Worm (Caenorhabditis elegans) whole organism, young adult: ENCODE data around the gene C14B1.8.

Experiments used
- F37B4.10 ChIP-seq: fragments of 200-800 bp; sonication (Bioruptor generic); IDR thresholded peaks from 2 replicates; pipeline ENCODE4 v1.3.6; 2022; ENCODE audit warnings: missing genetic modification characterization, missing compliant biosample characterization
- F39B2.1 ChIP-seq: fragments of 200-800 bp; sonication (Bioruptor generic); IDR thresholded peaks from 2 replicates; pipeline ENCODE4 v1.3.6; 2022; ENCODE audit warnings: missing genetic modification reagents, missing genetic modification characterization, missing compliant biosample characterization
- Y95B8A.8 ChIP-seq: fragments of 200-800 bp; sonication (Bioruptor generic); IDR thresholded peaks from 2 replicates; pipeline ENCODE4 v1.3.6; 2022; ENCODE audit warnings: missing genetic modification reagents, missing genetic modification characterization, missing compliant biosample characterization
- ama-1 ChIP-seq, 3 experiments: fragments of 150-350 bp in 1 of 3; sonication (generic microtip) in 2 of 3; optimal IDR thresholded peaks; 2 replicates each; lab custom pipeline; 2014 to 2018; ENCODE audit warnings: missing biosample characterization in 2 of 3, missing genetic modification characterization in 2 of 3, missing genetic modification reagents in 2 of 3
- aptf-3 ChIP-seq: fragments of 200-800 bp; sonication (Bioruptor generic); IDR thresholded peaks from 2 replicates; pipeline ENCODE4 v1.3.6; 2022; ENCODE audit warnings: missing genetic modification characterization, missing compliant biosample characterization
- chd-7 ChIP-seq: sonication (generic microtip); optimal IDR thresholded peaks from 2 replicates; lab custom pipeline; 2016; ENCODE audit warnings: mild to moderate bottlenecking, missing genetic modification characterization, moderate library complexity, missing compliant biosample characterization
- gei-17 ChIP-seq: fragments of 200-800 bp; sonication (Bioruptor generic); optimal IDR thresholded peaks from 2 replicates; lab custom pipeline; 2018; ENCODE audit warnings: mild to moderate bottlenecking, missing genetic modification characterization, missing compliant biosample characterization
- him-1 ChIP-seq: sonication (generic microtip); optimal IDR thresholded peaks from 2 replicates; lab custom pipeline; 2016; ENCODE audit warnings: missing genotype, missing genetic modification reagents, missing genetic modification characterization, missing compliant biosample characterization
- lin-40 ChIP-seq: sonication (generic microtip); optimal IDR thresholded peaks from 2 replicates; lab custom pipeline; 2016; ENCODE audit warnings: missing genetic modification characterization, mild to moderate bottlenecking, missing compliant biosample characterization, missing genotype, missing genetic modification reagents
- lsy-27 ChIP-seq: sonication (generic microtip); optimal IDR thresholded peaks from 2 replicates; lab custom pipeline; 2017; ENCODE audit warnings: missing genetic modification characterization, mild to moderate bottlenecking, missing compliant biosample characterization, antibody characterized with exemption, missing genotype, borderline replicate concordance; ENCODE audit not compliant: insufficient read depth
- mcd-1 ChIP-seq: fragments of 200-800 bp; sonication (Bioruptor generic); IDR thresholded peaks from 2 replicates; pipeline ENCODE4 v1.3.6; 2022; ENCODE audit warnings: missing genetic modification reagents, missing genetic modification characterization, missing compliant biosample characterization
- repo-1 ChIP-seq: sonication (generic microtip); optimal IDR thresholded peaks from 2 replicates; lab custom pipeline; 2017; ENCODE audit warnings: mild to moderate bottlenecking, missing genetic modification characterization, missing compliant biosample characterization
- snpc-1.3 ChIP-seq: sonication (generic microtip); optimal IDR thresholded peaks from 2 replicates; lab custom pipeline; 2017; ENCODE audit warnings: missing genetic modification characterization, mild to moderate bottlenecking, missing compliant biosample characterization, antibody characterized with exemption, moderate library complexity, missing genotype, missing genetic modification reagents; ENCODE audit not compliant: insufficient read depth
- xnd-1 ChIP-seq: sonication (generic microtip); optimal IDR thresholded peaks from 2 replicates; lab custom pipeline; 2016; ENCODE audit warnings: missing genotype, missing genetic modification reagents, missing genetic modification characterization, missing compliant biosample characterization

DNA sequence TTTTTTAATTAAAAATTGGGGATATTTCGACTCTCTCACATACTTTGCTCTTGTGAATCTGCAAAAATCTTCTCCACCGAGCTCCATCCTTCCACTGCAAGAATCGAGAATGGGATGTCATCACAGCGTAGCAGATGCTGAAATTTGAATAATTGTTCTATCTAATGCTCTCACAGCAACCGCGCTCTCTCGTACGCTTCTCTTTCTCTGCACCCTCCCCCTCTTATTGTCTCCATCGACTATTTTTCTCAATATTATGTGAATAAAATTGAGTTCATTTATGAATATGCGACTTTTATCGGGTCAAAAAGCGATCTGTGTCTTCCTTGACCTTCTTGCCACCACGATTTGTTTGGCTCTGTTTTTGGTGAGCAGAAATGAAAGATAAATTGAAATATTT is 14.5 kb upstream of the C14B1.8 start, which contains the start of gene F34D10.3:
- no peak for TF ChIP-seq lsy-27
- TF ChIP-seq aptf-3 (GFP tag; lab: Robert Waterston, UW): no peak
- no peak for TF ChIP-seq Y95B8A.8 (GFP tag; lab: Robert Waterston, UW)
- TF ChIP-seq ama-1 (optimal IDR thresholded peaks at IDR 0.05; lab: Kevin White, UChicago): no peak
- no peak for TF ChIP-seq ama-1 (GFP tag; optimal IDR thresholded peaks at IDR 0.05; lab: Kevin White, UChicago)
- TF ChIP-seq lin-40: no peak
- no peak for TF ChIP-seq gei-17 (GFP tag; lab: Kevin White, UChicago)
- TF ChIP-seq chd-7 (tag; lab: Kevin White, UChicago): no peak
- no peak for TF ChIP-seq F37B4.10
- no peak for TF ChIP-seq F39B2.1 (GFP tag; lab: Robert Waterston, UW)
- no peak for TF ChIP-seq mcd-1
- TF ChIP-seq repo-1 (tag; lab: Kevin White, UChicago): no peak
- no peak for TF ChIP-seq snpc-1.3
- TF ChIP-seq him-1: no peak
- TF ChIP-seq xnd-1: no peak
